Fruit fly (Drosophila melanogaster): ENCODE data around the gene rump.
A peak's percentile ranks its signal among the peaks of the same experiment; 100 is the strongest.

The rump gene

dm6 chr3R:9491065-9491567 is 19.0 kb downstream of the rump start:
- TF ChIP-seq CG13204 (GFP tag; optimal IDR thresholded peaks at IDR 0.05) (peak; percentile 58), CG8159 (tag; optimal IDR thresholded peaks at IDR 0.05) (no peak)

dm6 chr3R:9488493-9488892 is 21.6 kb downstream of the rump start:
- no peak for TF ChIP-seq CG4496 (GFP tag; IDR thresholded peaks at IDR 0.05)
- no peak for TF ChIP-seq CG14655 (GFP tag; optimal IDR thresholded peaks at IDR 0.05)
- TF ChIP-seq Snoo (tag; optimal IDR thresholded peaks at IDR 0.05), result no peak
- TF ChIP-seq CG17806 (tag; optimal IDR thresholded peaks at IDR 0.05), result no peak
- TF ChIP-seq CG8301 (tag; optimal IDR thresholded peaks at IDR 0.05), result no peak
- TF ChIP-seq CG34367 (tag; optimal IDR thresholded peaks at IDR 0.05), result no peak
- no peak for TF ChIP-seq fd96Ca (GFP tag; IDR thresholded peaks at IDR 0.05)
- no peak for TF ChIP-seq CG10348 (GFP tag; IDR thresholded peaks at IDR 0.05)

DNA sequence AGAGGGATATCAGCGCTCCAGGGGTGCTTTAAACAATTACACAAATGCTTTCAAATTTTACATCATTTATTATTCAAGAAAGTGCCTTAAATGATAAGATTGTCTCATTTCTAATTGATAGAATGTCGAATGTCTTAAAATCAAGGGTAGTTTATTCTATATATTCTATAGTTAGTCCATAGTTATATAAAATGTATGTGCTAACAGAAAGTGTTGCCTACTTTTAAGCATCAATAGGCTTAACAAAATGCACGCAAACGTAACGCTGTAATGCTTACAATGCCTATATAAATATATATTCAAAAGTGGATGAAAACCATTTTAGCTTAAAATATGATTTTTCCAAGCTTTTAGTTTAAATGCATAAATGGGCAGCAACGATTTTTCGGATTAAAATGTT is 22.2 kb downstream of the rump start:
- peak; percentile 8 for TF ChIP-seq CG8159 (tag; optimal IDR thresholded peaks at IDR 0.05)
- TF ChIP-seq Pif1A (GFP tag; optimal IDR thresholded peaks at IDR 0.05), result no peak

DNA sequence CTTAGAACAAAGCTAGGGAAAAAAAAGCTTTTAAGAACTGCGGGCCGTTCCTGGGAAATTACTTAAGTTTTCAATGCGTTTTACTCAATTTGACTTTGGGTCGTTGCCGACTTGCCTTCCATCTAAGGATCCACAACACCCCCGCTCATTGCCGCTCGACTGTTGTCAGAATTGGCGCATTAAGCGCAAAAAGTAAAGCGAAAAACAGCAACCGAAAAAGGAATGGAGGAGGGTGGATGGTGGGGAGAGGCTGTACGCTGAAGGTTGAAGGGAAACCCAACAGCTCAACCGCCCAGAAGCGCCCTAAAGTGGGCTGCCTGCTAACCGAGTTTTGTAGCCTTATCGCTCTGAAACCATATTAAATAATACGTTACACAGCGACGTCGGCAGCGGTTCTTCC is 22.6 kb downstream of the rump start:
- no peak for TF ChIP-seq Snoo (tag; optimal IDR thresholded peaks at IDR 0.05)
- no peak for TF ChIP-seq CG13204 (GFP tag; optimal IDR thresholded peaks at IDR 0.05)
- no peak for TF ChIP-seq rn (GFP tag; IDR thresholded peaks at IDR 0.05)
- no peak for TF ChIP-seq gl (tag; optimal IDR thresholded peaks at IDR 0.05)
- TF ChIP-seq CG10348 (GFP tag; IDR thresholded peaks at IDR 0.05), result no peak
- TF ChIP-seq CG9948 (tag; optimal IDR thresholded peaks at IDR 0.05), result no peak
- no peak for TF ChIP-seq CG12605 (GFP tag; IDR thresholded peaks at IDR 0.05)
- TF ChIP-seq Pif1A (GFP tag; optimal IDR thresholded peaks at IDR 0.05), result no peak
- no peak for TF ChIP-seq Ets98B (GFP tag; IDR thresholded peaks at IDR 0.05)
- no peak for TF ChIP-seq CG34367 (tag; optimal IDR thresholded peaks at IDR 0.05)
- no peak for TF ChIP-seq EcR (GFP tag; optimal IDR thresholded peaks at IDR 0.05)
- no peak for TF ChIP-seq fd96Ca (GFP tag; IDR thresholded peaks at IDR 0.05)
- TF ChIP-seq CG8301 (tag; optimal IDR thresholded peaks at IDR 0.05), result no peak
- no peak for TF ChIP-seq CG14655 (GFP tag; optimal IDR thresholded peaks at IDR 0.05)
- TF ChIP-seq CG32121 (GFP tag; IDR thresholded peaks at IDR 0.05), result no peak
- TF ChIP-seq CG8159 (tag; optimal IDR thresholded peaks at IDR 0.05), result no peak
- TF ChIP-seq CG17806 (tag; optimal IDR thresholded peaks at IDR 0.05), result no peak
- no peak for TF ChIP-seq CG15710 (tag; optimal IDR thresholded peaks at IDR 0.05)

- TF ChIP-seq Pif1A (GFP tag; optimal IDR thresholded peaks at IDR 0.05) (no peak), EcR (GFP tag; optimal IDR thresholded peaks at IDR 0.05) (no peak), CG4496 (GFP tag; IDR thresholded peaks at IDR 0.05) (peak; percentile 78), CG9948 (tag; optimal IDR thresholded peaks at IDR 0.05) (no peak), Snoo (tag; optimal IDR thresholded peaks at IDR 0.05) (no peak), CG32121 (GFP tag; IDR thresholded peaks at IDR 0.05) (peak; percentile 68; the same call in 1 of the 2 replicates), Pif1B (GFP tag; optimal IDR thresholded peaks at IDR 0.05) (peak; percentile 23), CG8301 (tag; optimal IDR thresholded peaks at IDR 0.05) (peak; percentile 54), CG10348 (GFP tag; IDR thresholded peaks at IDR 0.05) (no peak), Ets98B (GFP tag; IDR thresholded peaks at IDR 0.05) (peak; percentile 78), CG17806 (tag; optimal IDR thresholded peaks at IDR 0.05) (no peak), D1 (tag; optimal IDR thresholded peaks at IDR 0.05) (no peak), fd96Ca (GFP tag; IDR thresholded peaks at IDR 0.05) (peak; percentile 74), gl (tag; optimal IDR thresholded peaks at IDR 0.05) (no peak), rn (GFP tag; IDR thresholded peaks at IDR 0.05) (peak; percentile 32; the same call in 1 of the 2 replicates), CG15710 (tag; optimal IDR thresholded peaks at IDR 0.05) (no peak), CG12605 (GFP tag; IDR thresholded peaks at IDR 0.05) (peak; percentile 31; the same call in 1 of the 2 replicates), CG34367 (tag; optimal IDR thresholded peaks at IDR 0.05) (no peak), CG13204 (GFP tag; optimal IDR thresholded peaks at IDR 0.05) (no peak), CG14655 (GFP tag; optimal IDR thresholded peaks at IDR 0.05) (peak; percentile 71), CG8159 (tag; optimal IDR thresholded peaks at IDR 0.05) (no peak)
Measured at dm6 chr3R:9480396-9480795, 29.7 kb downstream of the rump start.

dm6 chr3R:9468109-9468508 is 42.0 kb downstream of the rump start:
- no peak for TF ChIP-seq CG4496 (GFP tag; IDR thresholded peaks at IDR 0.05)
- no peak for TF ChIP-seq D1 (tag; optimal IDR thresholded peaks at IDR 0.05)
- no peak for TF ChIP-seq CG14655 (GFP tag; optimal IDR thresholded peaks at IDR 0.05)
- no peak for TF ChIP-seq CG12605 (GFP tag; IDR thresholded peaks at IDR 0.05)
- no peak for TF ChIP-seq Ets98B (GFP tag; IDR thresholded peaks at IDR 0.05)
- TF ChIP-seq rn (GFP tag; IDR thresholded peaks at IDR 0.05), result no peak
- no peak for TF ChIP-seq CG34367 (tag; optimal IDR thresholded peaks at IDR 0.05)
- no peak for TF ChIP-seq CG10348 (GFP tag; IDR thresholded peaks at IDR 0.05)

- TF ChIP-seq EcR (GFP tag; optimal IDR thresholded peaks at IDR 0.05), result no peak
- TF ChIP-seq CG12605 (GFP tag; IDR thresholded peaks at IDR 0.05), result no peak
- TF ChIP-seq CG8159 (tag; optimal IDR thresholded peaks at IDR 0.05), result no peak
- no peak for TF ChIP-seq CG10348 (GFP tag; IDR thresholded peaks at IDR 0.05)
- no peak for TF ChIP-seq Pif1A (GFP tag; optimal IDR thresholded peaks at IDR 0.05)
- no peak for TF ChIP-seq gl (tag; optimal IDR thresholded peaks at IDR 0.05)
- TF ChIP-seq rn (GFP tag; IDR thresholded peaks at IDR 0.05), result no peak
- no peak for TF ChIP-seq Snoo (tag; optimal IDR thresholded peaks at IDR 0.05)
- no peak for TF ChIP-seq Pif1B (GFP tag; optimal IDR thresholded peaks at IDR 0.05)
- TF ChIP-seq CG32121 (GFP tag; IDR thresholded peaks at IDR 0.05), result no peak
- no peak for TF ChIP-seq fd96Ca (GFP tag; IDR thresholded peaks at IDR 0.05)
- TF ChIP-seq CG34367 (tag; optimal IDR thresholded peaks at IDR 0.05), result no peak
- no peak for TF ChIP-seq CG9948 (tag; optimal IDR thresholded peaks at IDR 0.05)
- no peak for TF ChIP-seq CG15710 (tag; optimal IDR thresholded peaks at IDR 0.05)
- no peak for TF ChIP-seq D1 (tag; optimal IDR thresholded peaks at IDR 0.05)
- TF ChIP-seq CG13204 (GFP tag; optimal IDR thresholded peaks at IDR 0.05), result no peak
- TF ChIP-seq CG8301 (tag; optimal IDR thresholded peaks at IDR 0.05), result no peak
- TF ChIP-seq Ets98B (GFP tag; IDR thresholded peaks at IDR 0.05), result no peak
- TF ChIP-seq CG4496 (GFP tag; IDR thresholded peaks at IDR 0.05), result no peak
- TF ChIP-seq CG17806 (tag; optimal IDR thresholded peaks at IDR 0.05), result no peak
Measured at dm6 chr3R:9460488-9461150, 49.5 kb downstream of the rump start, which contains the start of gene GstZ2. GstZ2 (minus strand) TSS chr3R:9460652.

All from whole organism, pupa.